Worm (Caenorhabditis elegans): ENCODE data around the gene F35C11.4.

DNA sequence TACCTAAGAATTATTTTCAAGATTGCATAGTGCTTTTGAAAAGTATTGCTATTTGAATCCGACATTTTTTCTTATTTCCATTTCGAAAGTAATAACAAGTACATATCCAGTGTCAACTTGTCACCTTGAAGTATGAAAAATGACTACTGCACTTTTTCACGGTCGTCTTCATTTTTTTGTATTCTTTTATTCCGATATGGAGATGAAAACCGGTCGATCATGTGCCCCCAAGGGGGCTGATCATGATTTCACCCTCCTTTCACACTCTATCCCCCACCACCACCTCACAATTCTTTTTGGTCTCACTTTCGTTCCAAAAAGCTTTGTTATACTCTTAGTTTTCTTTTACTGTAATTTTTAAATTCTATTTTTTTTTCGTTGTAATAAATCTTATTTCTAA, 22.9 kb upstream of the F35C11.4 start:
- TF ChIP-seq ets-7 (tag; optimal IDR thresholded peaks at IDR 0.05) (no peak), tra-4 (tag; optimal IDR thresholded peaks at IDR 0.05) (no peak), ama-1 (optimal IDR thresholded peaks at IDR 0.05) (no peak), hmg-4 (GFP tag; optimal IDR thresholded peaks at IDR 0.05) (no peak), flt-1 (GFP tag; IDR thresholded peaks at IDR 0.05) (no peak), hmbx-1 (tag; optimal IDR thresholded peaks at IDR 0.05) (no peak), F13C5.2 (tag; optimal IDR thresholded peaks at IDR 0.05) (no peak), tbx-11 (GFP tag; IDR thresholded peaks at IDR 0.05) (no peak), tbx-37 (GFP tag; conservative IDR thresholded peaks at IDR 0.05) (no peak), ceh-13 (GFP tag; optimal IDR thresholded peaks at IDR 0.05) (no peak), sea-1 (GFP tag; conservative IDR thresholded peaks at IDR 0.05) (no peak)

Measured in whole organism, early embryonic.